Fruit fly (Drosophila melanogaster) whole organism: ENCODE results near the gene syd.

ENCODE experiments used
- CG8478 ChIP-seq: fragments of >200 bp; optimal IDR thresholded peaks from 2 replicates; lab custom pipeline; 2018; ENCODE audit warnings: inconsistent platforms
- psq ChIP-seq: fragments of >200 bp; optimal IDR thresholded peaks from 2 replicates; lab custom pipeline; 2017
- usp ChIP-seq: fragments of >200 bp; optimal IDR thresholded peaks from 2 replicates; lab custom pipeline; 2017; ENCODE audit warnings: missing biosample characterization, missing genetic modification characterization, mixed read lengths

dm6 chr3L:7952560-7952959 lies 16.6 kb upstream of the syd start:
- TF ChIP-seq usp (GFP tag; lab: Kevin White, UChicago): no peak
- no peak for TF ChIP-seq psq (lab: Kevin White, UChicago)
- no peak for TF ChIP-seq CG8478 (lab: Kevin White, UChicago)
